Fruit fly (Drosophila melanogaster): ENCODE measurements around the gene CG32269.
A peak's percentile ranks its signal among the peaks of the same experiment; 100 is the strongest.

Gene CG32269

DNA sequence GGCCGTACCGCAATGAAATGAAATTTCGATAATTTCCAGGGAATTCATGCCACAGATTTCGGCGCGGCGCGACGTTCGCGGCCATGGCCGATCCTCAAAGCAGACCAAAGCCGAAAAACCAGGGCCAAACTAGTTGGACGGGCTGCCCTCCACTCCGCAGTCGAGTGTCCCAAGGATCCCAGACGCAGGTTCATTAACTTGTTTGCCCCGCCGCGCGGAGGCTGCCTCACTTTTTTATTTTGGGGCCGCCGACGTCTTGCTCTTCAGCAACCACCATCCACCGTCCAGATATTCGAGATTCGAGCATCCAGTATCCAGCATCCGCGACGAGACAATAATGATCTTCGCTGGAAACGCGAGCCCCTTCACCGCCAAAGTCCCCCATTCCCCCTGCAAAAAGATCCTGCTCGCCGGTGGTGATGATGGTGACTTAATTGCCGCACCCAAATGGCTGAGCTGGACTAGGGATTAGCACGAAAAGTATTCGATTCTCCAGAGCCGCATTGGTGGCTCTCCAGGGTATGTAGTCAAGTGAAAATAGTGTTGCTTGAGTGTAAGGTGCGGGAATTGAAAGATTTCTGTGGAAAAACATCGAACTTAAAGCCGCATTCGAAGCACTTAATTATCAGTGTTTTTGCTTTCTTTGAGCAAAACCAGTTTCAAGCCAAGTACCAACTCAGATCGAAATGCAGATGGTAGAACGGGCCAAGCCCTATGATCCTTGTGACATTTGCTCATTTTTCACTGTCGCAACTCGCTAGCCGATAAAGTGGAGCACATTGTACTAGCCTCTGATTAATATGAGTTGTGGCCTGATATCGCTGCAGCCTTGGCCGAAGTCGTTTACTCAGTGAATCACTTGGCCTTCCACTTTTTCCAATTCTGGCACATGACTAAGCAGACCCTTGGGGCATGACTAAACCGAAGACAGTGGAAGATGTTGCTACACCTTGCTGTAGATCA lies 33.6 kb upstream of the CG32269 start (continued):
- TF ChIP-seq CG31627 (GFP tag; optimal IDR thresholded peaks at IDR 0.05) (no peak), CG34406 (GFP tag; optimal IDR thresholded peaks at IDR 0.05) (no peak), lz (GFP tag; optimal IDR thresholded peaks at IDR 0.05) (peak; percentile 36), salr (GFP tag; optimal IDR thresholded peaks at IDR 0.05) (no peak), CG32006 (GFP tag; optimal IDR thresholded peaks at IDR 0.05) (peak; percentile 11), esn (GFP tag; optimal IDR thresholded peaks at IDR 0.05) (peak; percentile 12), OdsH (GFP tag; optimal IDR thresholded peaks at IDR 0.05) (peak; percentile 32), ss (GFP tag; optimal IDR thresholded peaks at IDR 0.05) (peak; percentile 39 to 77), Hr4 (GFP tag; optimal IDR thresholded peaks at IDR 0.05) (no peak), CG10669 (GFP tag; optimal IDR thresholded peaks at IDR 0.05) (no peak), CG6163 (GFP tag; IDR thresholded peaks at IDR 0.05) (peak; percentile 37; the same call in 1 of the 3 replicates), Lpt (GFP tag; optimal IDR thresholded peaks at IDR 0.05) (peak; percentile 20), spab (GFP tag; optimal IDR thresholded peaks at IDR 0.05) (no peak), CG6792 (GFP tag; optimal IDR thresholded peaks at IDR 0.05) (peak; percentile 17), topi (GFP tag; optimal IDR thresholded peaks at IDR 0.05) (no peak), vri (GFP tag; optimal IDR thresholded peaks at IDR 0.05) (no peak), CG7368 (GFP tag; optimal IDR thresholded peaks at IDR 0.05) (no peak), net (GFP tag; optimal IDR thresholded peaks at IDR 0.05) (no peak), CG11294 (GFP tag; IDR thresholded peaks at IDR 0.05) (no peak), eg (GFP tag; IDR thresholded peaks at IDR 0.05) (0 out of 3 replicates have a peak, but pooled peaks have one; percentile 30), CG11902 (GFP tag; optimal IDR thresholded peaks at IDR 0.05) (no peak), CG8632 (GFP tag; optimal IDR thresholded peaks at IDR 0.05) (no peak), cyc (GFP tag; optimal IDR thresholded peaks at IDR 0.05) (no peak), Hr38 (GFP tag; optimal IDR thresholded peaks at IDR 0.05) (no peak), fd85E (GFP tag; optimal IDR thresholded peaks at IDR 0.05) (no peak), CG16779 (tag; optimal IDR thresholded peaks at IDR 0.05) (no peak), achi (GFP tag; optimal IDR thresholded peaks at IDR 0.05) (peak; percentile 50), Hr39 (GFP tag; optimal IDR thresholded peaks at IDR 0.05) (no peak)

DNA sequence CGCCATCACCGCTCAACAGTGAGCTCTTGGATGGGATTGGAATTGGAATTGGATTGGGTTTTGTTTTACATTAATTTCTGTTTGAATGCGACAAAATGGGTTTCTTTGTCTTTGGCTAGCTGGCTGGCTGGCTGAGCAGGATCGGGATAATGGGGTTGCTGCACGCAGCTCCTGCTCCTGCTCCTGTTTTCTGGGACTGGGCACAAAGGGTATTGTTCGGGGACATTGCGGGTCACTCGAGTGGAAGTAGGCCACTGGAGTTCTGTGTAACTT lies 32.5 kb upstream of the CG32269 start:
- no peak for TF ChIP-seq Eip75B (GFP tag; optimal IDR thresholded peaks at IDR 0.05)
- TF ChIP-seq CG16779 (tag; optimal IDR thresholded peaks at IDR 0.05): no peak
- peak; percentile 81 for TF ChIP-seq svp (GFP tag)
- no peak for TF ChIP-seq CG32006 (GFP tag; optimal IDR thresholded peaks at IDR 0.05)
- TF ChIP-seq spab (GFP tag; optimal IDR thresholded peaks at IDR 0.05): no peak
- TF ChIP-seq Hr4 (GFP tag; optimal IDR thresholded peaks at IDR 0.05): no peak

DNA sequence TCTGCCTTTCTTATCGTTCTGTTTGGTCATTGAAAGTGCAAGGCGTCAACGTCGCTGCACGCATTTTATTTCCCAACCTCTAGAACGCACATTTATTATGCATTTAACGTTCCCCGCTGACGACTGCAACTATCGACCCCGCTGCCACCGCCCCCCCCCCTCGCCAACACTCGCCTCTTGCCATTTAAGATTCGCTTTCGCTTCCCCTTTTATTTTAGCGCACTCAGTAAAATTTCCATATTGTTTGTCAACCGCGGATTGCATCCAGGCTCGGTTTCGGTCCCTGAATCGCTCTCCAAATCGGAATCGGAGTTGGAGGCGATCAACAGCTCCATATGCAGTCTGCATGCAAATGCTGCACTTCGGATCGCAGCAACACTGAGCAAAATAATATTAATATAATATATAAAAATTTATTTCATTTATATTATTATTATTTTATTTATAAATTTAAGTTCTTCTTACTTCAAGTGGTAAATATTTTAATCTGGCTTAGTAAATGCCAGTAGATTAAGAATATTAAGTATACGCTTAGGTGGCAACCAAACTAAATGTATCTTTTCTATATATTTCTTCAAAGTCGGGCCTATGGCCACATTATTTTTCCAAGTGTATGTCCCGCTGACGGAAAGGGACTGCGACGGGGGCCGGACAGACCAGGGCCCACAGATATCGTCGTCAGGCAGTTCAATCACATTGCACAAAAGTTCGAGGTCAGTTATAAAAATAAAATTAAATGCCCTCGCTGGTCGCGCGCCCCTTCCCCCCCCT lies 32.0 kb upstream of the CG32269 start:
- peak; percentile 90 for TF ChIP-seq CG31627 (GFP tag; optimal IDR thresholded peaks at IDR 0.05)
- TF ChIP-seq Sox15 (GFP tag; optimal IDR thresholded peaks at IDR 0.05): peak; percentile 93
- peak; percentile 98 for TF ChIP-seq CG9139 (GFP tag; optimal IDR thresholded peaks at IDR 0.05)
- TF ChIP-seq svp (GFP tag): peak; percentile 98
- TF ChIP-seq CG1621 (tag; optimal IDR thresholded peaks at IDR 0.05): peak; percentile 85
- peak; percentile 94 for TF ChIP-seq CG11902 (GFP tag; optimal IDR thresholded peaks at IDR 0.05)
- peak; percentile 88 for TF ChIP-seq Sox102F (GFP tag; optimal IDR thresholded peaks at IDR 0.05)
- peak; percentile 83 for TF ChIP-seq Smox (GFP tag; optimal IDR thresholded peaks at IDR 0.05)
- TF ChIP-seq Hr4 (GFP tag; optimal IDR thresholded peaks at IDR 0.05): peak; percentile 83
- TF ChIP-seq Ets96B (tag; optimal IDR thresholded peaks at IDR 0.05): peak; percentile 99
- TF ChIP-seq Blimp-1 (GFP tag; optimal IDR thresholded peaks at IDR 0.05): peak; percentile 82
- peak; percentile 93 for TF ChIP-seq CG6163 (GFP tag; IDR thresholded peaks at IDR 0.05)
- peak; percentile 92 for TF ChIP-seq cyc (GFP tag; optimal IDR thresholded peaks at IDR 0.05)
- TF ChIP-seq net (GFP tag; optimal IDR thresholded peaks at IDR 0.05): peak; percentile 88
- TF ChIP-seq eg (GFP tag; IDR thresholded peaks at IDR 0.05): peak; percentile 76
- TF ChIP-seq Sox14 (GFP tag; optimal IDR thresholded peaks at IDR 0.05): peak; percentile 91
- peak; percentile 96 for TF ChIP-seq achi (GFP tag; optimal IDR thresholded peaks at IDR 0.05)
- TF ChIP-seq vri (GFP tag; optimal IDR thresholded peaks at IDR 0.05): peak; percentile 84
- TF ChIP-seq CG8632 (GFP tag; optimal IDR thresholded peaks at IDR 0.05): peak; percentile 98
- peak; percentile 87 for TF ChIP-seq CG6276 (GFP tag; optimal IDR thresholded peaks at IDR 0.05)
- peak; percentile 86 for TF ChIP-seq Eip75B (GFP tag; optimal IDR thresholded peaks at IDR 0.05)
- peak; percentile 92 for TF ChIP-seq CG11762 (GFP tag; optimal IDR thresholded peaks at IDR 0.05; ENCODE audit: insufficient read depth)
- TF ChIP-seq CG15336 (GFP tag; IDR thresholded peaks at IDR 0.05): peak; percentile 86
- TF ChIP-seq CG10669 (GFP tag; optimal IDR thresholded peaks at IDR 0.05): peak; percentile 98
- TF ChIP-seq fkh (GFP tag; optimal IDR thresholded peaks at IDR 0.05): no peak
- TF ChIP-seq ss (GFP tag; optimal IDR thresholded peaks at IDR 0.05): peak; percentile 99
- TF ChIP-seq CG8119 (GFP tag; IDR thresholded peaks at IDR 0.05): peak; percentile 92

All from whole organism, prepupa.